Worm (Caenorhabditis elegans) whole organism, late embryonic: ENCODE data around the gene pfs-2.

Source experiments
- Y22D7AL.16 ChIP-seq: sonication (generic microtip); optimal IDR thresholded peaks from 2 replicates; lab custom pipeline; 2016; ENCODE audit warnings: missing genetic modification characterization, missing compliant biosample characterization
- ama-1 ChIP-seq: fragments of 150-350 bp; optimal IDR thresholded peaks from 2 replicates; lab custom pipeline; 2014
- ceh-31 ChIP-seq: sonication (generic microtip); optimal IDR thresholded peaks from 2 replicates; lab custom pipeline; 2016; ENCODE audit warnings: missing genetic modification characterization, missing compliant biosample characterization
- ceh-6 ChIP-seq: fragments of 200-800 bp; sonication (Bioruptor generic); optimal IDR thresholded peaks from 2 replicates; lab custom pipeline; 2018; ENCODE audit warnings: mild to moderate bottlenecking, missing genetic modification characterization, missing compliant biosample characterization
- ceh-9 ChIP-seq: sonication (generic microtip); optimal IDR thresholded peaks from 2 replicates; lab custom pipeline; 2016; ENCODE audit warnings: mild to moderate bottlenecking, missing genetic modification characterization, inconsistent platforms, missing compliant biosample characterization
- hlh-30 ChIP-seq: sonication (generic microtip); optimal IDR thresholded peaks from 2 replicates; lab custom pipeline; 2017; ENCODE audit warnings: antibody characterized with exemption, missing genetic modification characterization, missing compliant biosample characterization; ENCODE audit not compliant: insufficient read depth
- nfya-1 ChIP-seq: sonication (generic microtip); optimal IDR thresholded peaks from 2 replicates; lab custom pipeline; 2017; ENCODE audit warnings: missing genetic modification characterization, mild to moderate bottlenecking, missing compliant biosample characterization, antibody characterized with exemption, moderate library complexity
- nhr-11 ChIP-seq: fragments of 150-350 bp; optimal IDR thresholded peaks from 2 replicates; lab custom pipeline; 2014; ENCODE audit warnings: missing biosample characterization, missing genetic modification characterization
- npax-4 ChIP-seq: sonication (generic microtip); optimal IDR thresholded peaks from 2 replicates; lab custom pipeline; 2016; ENCODE audit warnings: missing genetic modification characterization, missing compliant biosample characterization
- pat-9 ChIP-seq: fragments of 200-800 bp; sonication (Bioruptor generic); optimal IDR thresholded peaks from 2 replicates; lab custom pipeline; 2018; ENCODE audit warnings: mild to moderate bottlenecking, missing genetic modification characterization, moderate library complexity, missing compliant biosample characterization

ce11 chrII:14351352-14351751, 6.8 kb upstream of the pfs-2 start:
- TF ChIP-seq ceh-6 (GFP tag; lab: Kevin White, UChicago) (no peak), ceh-31 (no peak), nfya-1 (tag; lab: Kevin White, UChicago) (no peak), npax-4 (tag; lab: Kevin White, UChicago) (no peak), pat-9 (tag; lab: Kevin White, UChicago) (no peak), hlh-30 (no peak), ama-1 (lab: Kevin White, UChicago) (no peak), Y22D7AL.16 (tag; lab: Kevin White, UChicago) (no peak), nhr-11 (no peak), ceh-9 (tag; lab: Kevin White, UChicago) (no peak)
